Fruit fly (Drosophila melanogaster) whole organism, embryonic: ENCODE results near the gene Bet5.
A peak's percentile ranks its signal among the peaks of the same experiment; 100 is the strongest.

Source experiments
- BtbVII ChIP-seq: fragments of 200-800 bp; sonication (Bioruptor generic); optimal IDR thresholded peaks from 3 replicates; lab custom pipeline; 2017; ENCODE audit warnings: missing biosample characterization, mild to moderate bottlenecking, missing genetic modification characterization
- CG11696 ChIP-seq: fragments of 200-800 bp; sonication (Bioruptor generic); IDR thresholded peaks from 2 replicates; pipeline ENCODE4 v1.3.6; 2022; ENCODE audit warnings: missing biosample characterization, missing genetic modification characterization
- CG12299 ChIP-seq: fragments of 200-800 bp; sonication (Bioruptor generic); optimal IDR thresholded peaks from 2 replicates; lab custom pipeline; 2018; ENCODE audit warnings: missing biosample characterization, mild to moderate bottlenecking, missing genetic modification characterization
- CG12769 ChIP-seq: fragments of 200-800 bp; sonication (Bioruptor generic); optimal IDR thresholded peaks from 2 replicates; lab custom pipeline; 2019; ENCODE audit warnings: missing biosample characterization, mild to moderate bottlenecking, missing genetic modification characterization, moderate library complexity
- CG13894 ChIP-seq: fragments of 200-800 bp; sonication (Bioruptor generic); optimal IDR thresholded peaks from 3 replicates; lab custom pipeline; 2018; ENCODE audit warnings: missing biosample characterization, mild to moderate bottlenecking, missing genetic modification characterization, moderate library complexity
- CG14710 ChIP-seq: fragments of 200-800 bp; sonication (Bioruptor generic); optimal IDR thresholded peaks from 3 replicates; lab custom pipeline; 2019; ENCODE audit warnings: missing biosample characterization, mild to moderate bottlenecking, missing genetic modification characterization, moderate library complexity
- CG15269 ChIP-seq: fragments of 200-800 bp; sonication (Bioruptor generic); optimal IDR thresholded peaks from 2 replicates; lab custom pipeline; 2018; ENCODE audit warnings: missing biosample characterization, mild to moderate bottlenecking, missing genetic modification characterization, moderate library complexity
- CG17328 ChIP-seq: fragments of 200-800 bp; sonication (Bioruptor generic); IDR thresholded peaks from 2 replicates; pipeline ENCODE4 v1.3.6; 2022; ENCODE audit warnings: missing biosample characterization, missing genetic modification characterization
- CG17385 ChIP-seq: fragments of 200-800 bp; sonication (Bioruptor generic); optimal IDR thresholded peaks from 3 replicates; lab custom pipeline; 2018; ENCODE audit warnings: missing biosample characterization, mild to moderate bottlenecking, missing genetic modification characterization
- CG18764 ChIP-seq: fragments of 200-800 bp; sonication (Bioruptor generic); optimal IDR thresholded peaks from 3 replicates; lab custom pipeline; 2016; ENCODE audit warnings: missing biosample characterization, missing genetic modification characterization
- CG34224 ChIP-seq: fragments of 200-800 bp; sonication (Bioruptor generic); IDR thresholded peaks from 3 replicates; pipeline ENCODE4 v1.3.6; 2022; ENCODE audit warnings: missing biosample characterization, missing genetic modification characterization; ENCODE audit not compliant: partially characterized antibody
- CG6813 ChIP-seq: fragments of 200-800 bp; sonication (Bioruptor generic); optimal IDR thresholded peaks from 2 replicates; lab custom pipeline; 2017; ENCODE audit warnings: missing biosample characterization, missing genetic modification characterization, mild to moderate bottlenecking, moderate library complexity, missing genetic modification reagents
- CHES-1-like ChIP-seq: fragments of 200-800 bp; sonication (Bioruptor generic); optimal IDR thresholded peaks from 2 replicates; lab custom pipeline; 2016; ENCODE audit warnings: missing biosample characterization, missing genetic modification characterization
- Chrac-16 ChIP-seq: fragments of 200-800 bp; sonication (Bioruptor generic); optimal IDR thresholded peaks from 3 replicates; lab custom pipeline; 2016; ENCODE audit warnings: missing biosample characterization, missing genetic modification characterization
- Deaf1 ChIP-seq: fragments of 200-800 bp; optimal IDR thresholded peaks from 3 replicates; lab custom pipeline; 2019; ENCODE audit warnings: missing biosample characterization, mild to moderate bottlenecking, missing genetic modification characterization, moderate library complexity
- ERR ChIP-seq: fragments of 200-800 bp; sonication (Bioruptor generic); optimal IDR thresholded peaks from 2 replicates; lab custom pipeline; 2016; ENCODE audit warnings: missing biosample characterization, missing genetic modification characterization
- Ets97D ChIP-seq: fragments of 200-800 bp; sonication (Bioruptor generic); optimal IDR thresholded peaks from 3 replicates; lab custom pipeline; 2016; ENCODE audit warnings: missing biosample characterization, missing genetic modification characterization
- GATAe ChIP-seq: fragments of 200-800 bp; sonication (Bioruptor generic); conservative IDR thresholded peaks from 2 replicates; pipeline ENCODE4 v1.3.6; 2022; ENCODE audit warnings: missing biosample characterization, missing genetic modification characterization
- HmgZ ChIP-seq: fragments of 200-800 bp; sonication (Bioruptor generic); optimal IDR thresholded peaks from 2 replicates; lab custom pipeline; 2018; ENCODE audit warnings: missing biosample characterization, mild to moderate bottlenecking, missing genetic modification characterization
- MBD-R2 ChIP-seq: fragments of 200-800 bp; sonication (Bioruptor generic); IDR thresholded peaks from 2 replicates; pipeline ENCODE4 v1.3.6; 2022; ENCODE audit warnings: missing biosample characterization, missing genetic modification characterization
- Sox102F ChIP-seq: fragments of 200-800 bp; sonication (Bioruptor generic); optimal IDR thresholded peaks from 2 replicates; lab custom pipeline; 2018; ENCODE audit warnings: missing biosample characterization, mild to moderate bottlenecking, missing genetic modification characterization, moderate library complexity
- abd-A ChIP-seq: fragments of 200-800 bp; sonication (Bioruptor generic); optimal IDR thresholded peaks from 3 replicates; lab custom pipeline; 2019; ENCODE audit warnings: missing biosample characterization, mild to moderate bottlenecking, missing genetic modification characterization, moderate library complexity
- chm ChIP-seq: fragments of 200-800 bp; sonication (Bioruptor generic); IDR thresholded peaks from 2 replicates; pipeline ENCODE4 v1.3.6; 2022; ENCODE audit warnings: missing biosample characterization, missing genetic modification characterization
- chn ChIP-seq: fragments of 200-800 bp; sonication (Bioruptor generic); optimal IDR thresholded peaks from 2 replicates; lab custom pipeline; 2016; ENCODE audit warnings: missing biosample characterization, missing genetic modification characterization
- cwo ChIP-seq: fragments of 200-800 bp; sonication (Bioruptor generic); optimal IDR thresholded peaks from 3 replicates; lab custom pipeline; 2017; ENCODE audit warnings: missing biosample characterization, missing genetic modification characterization, mild to moderate bottlenecking, moderate library complexity, missing genetic modification reagents
- esg ChIP-seq: fragments of 200-800 bp; sonication (Bioruptor generic); conservative IDR thresholded peaks from 2 replicates; pipeline ENCODE4 v1.3.6; 2022; ENCODE audit warnings: missing biosample characterization, missing genetic modification characterization
- eyg ChIP-seq: fragments of 200-800 bp; sonication (Bioruptor generic); optimal IDR thresholded peaks from 3 replicates; lab custom pipeline; 2016; ENCODE audit warnings: missing biosample characterization, missing genetic modification characterization
- fd3F ChIP-seq: fragments of 200-800 bp; sonication (Bioruptor generic); optimal IDR thresholded peaks from 2 replicates; lab custom pipeline; 2018; ENCODE audit warnings: missing biosample characterization, mild to moderate bottlenecking, missing genetic modification characterization, moderate library complexity
- grn ChIP-seq: fragments of 200-800 bp; sonication (Bioruptor generic); optimal IDR thresholded peaks from 3 replicates; lab custom pipeline; 2017; ENCODE audit warnings: missing biosample characterization, missing genetic modification characterization
- lab ChIP-seq: fragments of 200-800 bp; sonication (Bioruptor generic); optimal IDR thresholded peaks from 3 replicates; lab custom pipeline; 2017; ENCODE audit warnings: missing biosample characterization, missing genetic modification characterization, mild to moderate bottlenecking, moderate library complexity, missing genetic modification reagents
- lmd ChIP-seq: fragments of 200-800 bp; sonication (Bioruptor generic); IDR thresholded peaks from 2 replicates; pipeline ENCODE4 v1.3.6; 2022; ENCODE audit warnings: missing biosample characterization, missing genetic modification characterization
- mirr ChIP-seq: fragments of 200-800 bp; sonication (Bioruptor generic); optimal IDR thresholded peaks from 3 replicates; lab custom pipeline; 2018; ENCODE audit warnings: missing biosample characterization, mild to moderate bottlenecking, missing genetic modification characterization
- oc ChIP-seq: fragments of 200-800 bp; sonication (Bioruptor generic); optimal IDR thresholded peaks from 2 replicates; lab custom pipeline; 2018; ENCODE audit warnings: missing biosample characterization, mild to moderate bottlenecking, missing genetic modification characterization, moderate library complexity
- pita ChIP-seq: fragments of 200-800 bp; sonication (Bioruptor generic); optimal IDR thresholded peaks from 2 replicates; lab custom pipeline; 2017; ENCODE audit warnings: missing biosample characterization, mild to moderate bottlenecking, missing genetic modification characterization
- sens ChIP-seq: fragments of 200-800 bp; sonication (Bioruptor generic); peaks from one replicate; lab custom pipeline; 2016; ENCODE audit warnings: missing biosample characterization, missing genetic modification characterization
- stwl ChIP-seq: fragments of 200-800 bp; sonication (Bioruptor generic); optimal IDR thresholded peaks from 3 replicates; lab custom pipeline; 2018; ENCODE audit warnings: missing biosample characterization, mild to moderate bottlenecking, missing genetic modification characterization, moderate library complexity
- tgo ChIP-seq: fragments of 200-800 bp; sonication (Bioruptor generic); IDR thresholded peaks from 3 replicates; pipeline ENCODE4 v1.3.6; 2022; ENCODE audit warnings: missing biosample characterization, missing genetic modification characterization
- tio ChIP-seq: fragments of 200-800 bp; sonication (Bioruptor generic); optimal IDR thresholded peaks from 2 replicates; lab custom pipeline; 2017; ENCODE audit warnings: missing biosample characterization, missing genetic modification characterization, inconsistent platforms
- wor ChIP-seq: fragments of 200-800 bp; sonication (Bioruptor generic); IDR thresholded peaks from 2 replicates; pipeline ENCODE4 v1.3.6; 2022; ENCODE audit warnings: missing biosample characterization, missing genetic modification characterization

Bet5 gene

dm6 chr3R:30134063-30135047, 45.7 kb upstream of the Bet5 start, which contains the start of gene Tpi (continued):
- TF ChIP-seq oc (tag; lab: Kevin White, UChicago) (no peak), CG12299 (tag; lab: Kevin White, UChicago) (no peak), chm (no peak; the same call in 1 of the 2 replicates), Sox102F (GFP tag; lab: Kevin White, UChicago) (peak; percentile 50), wor (GFP tag; lab: Robert Waterston, UW) (no peak), lab (GFP tag; lab: Kevin White, UChicago) (peak; percentile 46), GATAe (GFP tag; lab: Robert Waterston, UW) (no peak), CG17385 (peak; percentile 23), ERR (peak; percentile 100), pita (GFP tag; lab: Kevin White, UChicago) (peak; percentile 61), lmd (GFP tag; lab: Robert Waterston, UW) (no peak), abd-A (tag; lab: Kevin White, UChicago) (no peak), chn (GFP tag; lab: Kevin White, UChicago) (peak; percentile 58), esg (no peak), CG15269 (peak; percentile 68), eyg (GFP tag; lab: Kevin White, UChicago) (peak; percentile 22), BtbVII (peak; percentile 9), MBD-R2 (GFP tag; lab: Robert Waterston, UW) (peak; percentile 31; the same call in 1 of the 2 replicates), Chrac-16 (peak; percentile 14), CG6813 (GFP tag; lab: Kevin White, UChicago) (no peak), fd3F (GFP tag; lab: Kevin White, UChicago) (peak; percentile 21), CG11696 (no peak), sens (GFP tag; lab: Kevin White, UChicago) (peak; percentile 52), HmgZ (tag; lab: Kevin White, UChicago) (no peak), CG18764 (no peak), Ets97D (GFP tag; lab: Kevin White, UChicago) (peak; percentile 6), CG17328 (GFP tag; lab: Robert Waterston, UW) (0 out of 2 replicates have a peak, but pooled peaks have one; percentile 16)

dm6 chr3R:30149506-30149905, 30.5 kb upstream of the Bet5 start, which contains the start of gene AdoR:
Gene AdoR (minus strand): TSS chr3R:30149606.
- TF ChIP-seq grn: no peak
- TF ChIP-seq mirr (GFP tag; lab: Kevin White, UChicago): no peak
- no peak for TF ChIP-seq tio (GFP tag; lab: Kevin White, UChicago)
- TF ChIP-seq cwo: no peak
- peak; percentile 83 for TF ChIP-seq Deaf1
- TF ChIP-seq CG14710 (tag; lab: Kevin White, UChicago): no peak
- no peak for TF ChIP-seq stwl (tag; lab: Kevin White, UChicago)
- TF ChIP-seq tgo (GFP tag; lab: Robert Waterston, UW): no peak
- no peak for TF ChIP-seq CG34224
- TF ChIP-seq CHES-1-like: no peak
- TF ChIP-seq CG13894 (tag; lab: Kevin White, UChicago): peak; percentile 49
- peak; percentile 7 for TF ChIP-seq CG12769 (tag; lab: Kevin White, UChicago)
